Fruit fly (Drosophila melanogaster) whole organism, embryonic: ENCODE results near the gene CG42258.
A peak's percentile ranks its signal among the peaks of the same experiment; 100 is the strongest.

Source experiments
- Abd-B ChIP-seq: fragments of 200-800 bp; sonication (Bioruptor generic); optimal IDR thresholded peaks from 2 replicates; lab custom pipeline; 2018; ENCODE audit warnings: missing biosample characterization, mild to moderate bottlenecking, missing genetic modification characterization, moderate library complexity
- B-H1 ChIP-seq: fragments of 200-800 bp; sonication (Bioruptor generic); IDR thresholded peaks from 3 replicates; pipeline ENCODE4 v1.3.6; 2022; ENCODE audit warnings: missing biosample characterization, missing genetic modification characterization
- BtbVII ChIP-seq: fragments of 200-800 bp; sonication (Bioruptor generic); optimal IDR thresholded peaks from 3 replicates; lab custom pipeline; 2017; ENCODE audit warnings: missing biosample characterization, mild to moderate bottlenecking, missing genetic modification characterization
- CG10147 ChIP-seq: fragments of 200-800 bp; sonication (Bioruptor generic); optimal IDR thresholded peaks from 2 replicates; lab custom pipeline; 2019; ENCODE audit warnings: missing biosample characterization, mild to moderate bottlenecking, missing genetic modification characterization, moderate library complexity
- CG1024 ChIP-seq: fragments of 200-800 bp; sonication (Bioruptor generic); IDR thresholded peaks from 2 replicates; pipeline ENCODE4 v1.3.6; 2022; ENCODE audit warnings: missing biosample characterization, missing genetic modification characterization
- CG10654 ChIP-seq: fragments of 200-800 bp; sonication (Bioruptor generic); optimal IDR thresholded peaks from 2 replicates; lab custom pipeline; 2016; ENCODE audit warnings: missing biosample characterization, missing genetic modification characterization
- CG11247 ChIP-seq: fragments of 200-800 bp; sonication (Bioruptor generic); IDR thresholded peaks from 2 replicates; pipeline ENCODE4 v1.3.6; 2022; ENCODE audit warnings: missing biosample characterization, missing genetic modification characterization
- CG11456 ChIP-seq: fragments of 200-800 bp; sonication (Bioruptor generic); IDR thresholded peaks from 3 replicates; pipeline ENCODE4 v1.3.6; 2022; ENCODE audit warnings: missing biosample characterization, missing genetic modification characterization
- CG11504 ChIP-seq: fragments of 200-800 bp; sonication (Bioruptor generic); optimal IDR thresholded peaks from 3 replicates; lab custom pipeline; 2019; ENCODE audit warnings: missing biosample characterization, mild to moderate bottlenecking, missing genetic modification characterization, moderate library complexity
- CG11695 ChIP-seq: fragments of 200-800 bp; sonication (Bioruptor generic); IDR thresholded peaks from 3 replicates; pipeline ENCODE4 v1.3.6; 2022; ENCODE audit warnings: missing biosample characterization, missing genetic modification characterization
- CG11696 ChIP-seq: fragments of 200-800 bp; sonication (Bioruptor generic); IDR thresholded peaks from 2 replicates; pipeline ENCODE4 v1.3.6; 2022; ENCODE audit warnings: missing biosample characterization, missing genetic modification characterization
- CG17186 ChIP-seq: fragments of 200-800 bp; sonication (Bioruptor generic); optimal IDR thresholded peaks from 3 replicates; lab custom pipeline; 2017; ENCODE audit warnings: missing biosample characterization, missing genetic modification reagents, missing genetic modification characterization
- CG17912 ChIP-seq: fragments of 200-800 bp; sonication (Bioruptor generic); optimal IDR thresholded peaks from 2 replicates; lab custom pipeline; 2018; ENCODE audit warnings: missing biosample characterization, mild to moderate bottlenecking, missing genetic modification characterization
- CG3065 ChIP-seq: fragments of 200-800 bp; sonication (Bioruptor generic); optimal IDR thresholded peaks from 2 replicates; lab custom pipeline; 2016; ENCODE audit warnings: missing biosample characterization, missing genetic modification characterization
- CG31441 ChIP-seq: fragments of 200-800 bp; sonication (Bioruptor generic); IDR thresholded peaks from 2 replicates; pipeline ENCODE4 v1.3.6; 2022; ENCODE audit warnings: missing biosample characterization, missing genetic modification characterization
- CG32772 ChIP-seq: fragments of 200-800 bp; sonication (Bioruptor generic); IDR thresholded peaks from 2 replicates; pipeline ENCODE4 v1.3.6; 2022; ENCODE audit warnings: missing biosample characterization, missing genetic modification characterization
- CG34224 ChIP-seq: fragments of 200-800 bp; sonication (Bioruptor generic); IDR thresholded peaks from 3 replicates; pipeline ENCODE4 v1.3.6; 2022; ENCODE audit warnings: missing biosample characterization, missing genetic modification characterization; ENCODE audit not compliant: partially characterized antibody
- CG4282 ChIP-seq: fragments of 200-800 bp; sonication (Bioruptor generic); optimal IDR thresholded peaks from 2 replicates; lab custom pipeline; 2016; ENCODE audit warnings: missing biosample characterization, missing genetic modification characterization
- CG4360 ChIP-seq: fragments of 200-800 bp; sonication (Bioruptor generic); IDR thresholded peaks from 2 replicates; pipeline ENCODE4 v1.3.6; 2022; ENCODE audit warnings: missing biosample characterization, missing genetic modification characterization
- CG6654 ChIP-seq: fragments of 200-800 bp; sonication (Bioruptor generic); optimal IDR thresholded peaks from 2 replicates; lab custom pipeline; 2017; ENCODE audit warnings: missing biosample characterization, mild to moderate bottlenecking, missing genetic modification characterization
- CG9609 ChIP-seq: fragments of 200-800 bp; sonication (Bioruptor generic); optimal IDR thresholded peaks from 3 replicates; lab custom pipeline; 2016; ENCODE audit warnings: missing biosample characterization, missing genetic modification characterization
- Dfd ChIP-seq, 2 experiments: fragments of >200 bp; optimal IDR thresholded peaks; 2 replicates each; lab custom pipeline; 2017; ENCODE audit warnings: missing biosample characterization in 2 of 2, missing genetic modification characterization in 2 of 2
- Dip2 ChIP-seq: fragments of 200-800 bp; sonication (Bioruptor generic); IDR thresholded peaks from 2 replicates; pipeline ENCODE4 v1.3.6; 2022; ENCODE audit warnings: missing biosample characterization, missing genetic modification characterization
- Fer3 ChIP-seq: fragments of 200-800 bp; sonication (Bioruptor generic); optimal IDR thresholded peaks from 2 replicates; lab custom pipeline; 2018; ENCODE audit warnings: missing biosample characterization, mild to moderate bottlenecking, missing genetic modification characterization, moderate library complexity
- GATAe ChIP-seq: fragments of 200-800 bp; sonication (Bioruptor generic); conservative IDR thresholded peaks from 2 replicates; pipeline ENCODE4 v1.3.6; 2022; ENCODE audit warnings: missing biosample characterization, missing genetic modification characterization
- Gsc ChIP-seq: fragments of 200-800 bp; sonication (Bioruptor generic); IDR thresholded peaks from 2 replicates; pipeline ENCODE4 v1.3.6; 2022; ENCODE audit warnings: missing biosample characterization, missing genetic modification characterization
- Hmr ChIP-seq: fragments of 200-800 bp; sonication (Bioruptor generic); optimal IDR thresholded peaks from 3 replicates; lab custom pipeline; 2017; ENCODE audit warnings: mild to moderate bottlenecking, missing biosample characterization, missing genetic modification reagents, missing genetic modification characterization
- MTF-1 ChIP-seq: fragments of 200-800 bp; sonication (Bioruptor generic); optimal IDR thresholded peaks from 2 replicates; lab custom pipeline; 2018; ENCODE audit warnings: missing biosample characterization, mild to moderate bottlenecking, missing genetic modification characterization, borderline replicate concordance
- Nf-YB ChIP-seq: fragments of 200-800 bp; sonication (Bioruptor generic); optimal IDR thresholded peaks from 3 replicates; lab custom pipeline; 2019; ENCODE audit warnings: missing biosample characterization, mild to moderate bottlenecking, missing genetic modification characterization, moderate library complexity
- Taf1 ChIP-seq: fragments of 200-800 bp; sonication (Bioruptor generic); IDR thresholded peaks from 2 replicates; pipeline ENCODE4 v1.3.6; 2022; ENCODE audit warnings: missing biosample characterization, missing genetic modification characterization
- Vsx1 ChIP-seq: fragments of 200-800 bp; sonication (Bioruptor generic); optimal IDR thresholded peaks from 2 replicates; lab custom pipeline; 2017; ENCODE audit warnings: missing biosample characterization, mild to moderate bottlenecking, missing genetic modification characterization, missing genetic modification reagents
- bowl ChIP-seq: fragments of 200-800 bp; sonication (Bioruptor generic); IDR thresholded peaks from 2 replicates; pipeline ENCODE4 v1.3.6; 2022; ENCODE audit warnings: missing biosample characterization, missing genetic modification characterization
- bsh ChIP-seq, 2 experiments: fragments of 200-800 bp; sonication (Bioruptor generic); optimal IDR thresholded peaks; 2 replicates each; lab custom pipeline; 2017 to 2018; ENCODE audit warnings: mild to moderate bottlenecking in 2 of 2, missing biosample characterization in 2 of 2, missing genetic modification characterization in 2 of 2, moderate library complexity in 1 of 2
- cad ChIP-seq: fragments of >200 bp; optimal IDR thresholded peaks from 2 replicates; lab custom pipeline; 2017; ENCODE audit warnings: missing biosample characterization, missing genetic modification characterization
- chm ChIP-seq: fragments of 200-800 bp; sonication (Bioruptor generic); IDR thresholded peaks from 2 replicates; pipeline ENCODE4 v1.3.6; 2022; ENCODE audit warnings: missing biosample characterization, missing genetic modification characterization
- dan ChIP-seq: fragments of 200-800 bp; sonication (Bioruptor generic); IDR thresholded peaks from 2 replicates; pipeline ENCODE4 v1.3.6; 2022; ENCODE audit warnings: missing biosample characterization, missing genetic modification characterization
- ewg ChIP-seq: fragments of 200-800 bp; sonication (Bioruptor generic); optimal IDR thresholded peaks from 3 replicates; lab custom pipeline; 2017; ENCODE audit warnings: mild to moderate bottlenecking, missing biosample characterization, missing genetic modification reagents, missing genetic modification characterization
- gcm ChIP-seq: fragments of 200-800 bp; sonication (Bioruptor generic); optimal IDR thresholded peaks from 2 replicates; lab custom pipeline; 2019; ENCODE audit warnings: missing biosample characterization, mild to moderate bottlenecking, missing genetic modification characterization, moderate library complexity
- gcm2 ChIP-seq: fragments of 200-800 bp; sonication (Bioruptor generic); optimal IDR thresholded peaks from 2 replicates; lab custom pipeline; 2016; ENCODE audit warnings: missing biosample characterization, missing genetic modification characterization
- grn ChIP-seq: fragments of 200-800 bp; sonication (Bioruptor generic); optimal IDR thresholded peaks from 3 replicates; lab custom pipeline; 2017; ENCODE audit warnings: missing biosample characterization, missing genetic modification characterization
- h ChIP-seq: fragments of >200 bp; optimal IDR thresholded peaks from 2 replicates; lab custom pipeline; 2017
- her ChIP-seq: fragments of 200-800 bp; sonication (Bioruptor generic); optimal IDR thresholded peaks from 2 replicates; lab custom pipeline; 2016; ENCODE audit warnings: missing biosample characterization, missing genetic modification characterization
- lilli ChIP-seq: fragments of 200-800 bp; sonication (Bioruptor generic); optimal IDR thresholded peaks from 3 replicates; lab custom pipeline; 2016; ENCODE audit warnings: missing biosample characterization, missing genetic modification characterization
- nau ChIP-seq: fragments of 200-800 bp; sonication (Bioruptor generic); optimal IDR thresholded peaks from 3 replicates; lab custom pipeline; 2017; ENCODE audit warnings: missing biosample characterization, mild to moderate bottlenecking, missing genetic modification characterization, missing genetic modification reagents
- rib ChIP-seq: fragments of 200-800 bp; sonication (Bioruptor generic); IDR thresholded peaks from 2 replicates; pipeline ENCODE4 v1.3.6; 2022; ENCODE audit warnings: missing biosample characterization, missing genetic modification characterization
- sd ChIP-seq: fragments of 200-800 bp; sonication (Bioruptor generic); optimal IDR thresholded peaks from 3 replicates; lab custom pipeline; 2018; ENCODE audit warnings: missing biosample characterization, mild to moderate bottlenecking, missing genetic modification characterization, moderate library complexity
- so ChIP-seq: fragments of 200-800 bp; sonication (Bioruptor generic); IDR thresholded peaks from 3 replicates; pipeline ENCODE4 v1.3.6; 2022; ENCODE audit warnings: missing biosample characterization, missing genetic modification characterization
- tll ChIP-seq, 2 experiments: fragments of 200-800 bp in 1 of 2; fragments of >200 bp in 1 of 2; sonication (Bioruptor generic) in 1 of 2; optimal IDR thresholded peaks; 2 replicates each; lab custom pipeline; 2017 to 2019; ENCODE audit warnings: missing biosample characterization in 2 of 2, missing genetic modification characterization in 2 of 2, mild to moderate bottlenecking in 1 of 2, moderate library complexity in 1 of 2
- trh ChIP-seq: fragments of 200-800 bp; sonication (Bioruptor generic); optimal IDR thresholded peaks from 2 replicates; lab custom pipeline; 2016; ENCODE audit warnings: missing biosample characterization, missing genetic modification characterization
- tup ChIP-seq: fragments of 200-800 bp; sonication (Bioruptor generic); optimal IDR thresholded peaks from 2 replicates; lab custom pipeline; 2016; ENCODE audit warnings: missing biosample characterization, mild to moderate bottlenecking, missing genetic modification characterization, moderate library complexity
- usp ChIP-seq: fragments of >200 bp; optimal IDR thresholded peaks from 2 replicates; lab custom pipeline; 2017; ENCODE audit warnings: missing biosample characterization, missing genetic modification characterization

The CG42258 gene

DNA sequence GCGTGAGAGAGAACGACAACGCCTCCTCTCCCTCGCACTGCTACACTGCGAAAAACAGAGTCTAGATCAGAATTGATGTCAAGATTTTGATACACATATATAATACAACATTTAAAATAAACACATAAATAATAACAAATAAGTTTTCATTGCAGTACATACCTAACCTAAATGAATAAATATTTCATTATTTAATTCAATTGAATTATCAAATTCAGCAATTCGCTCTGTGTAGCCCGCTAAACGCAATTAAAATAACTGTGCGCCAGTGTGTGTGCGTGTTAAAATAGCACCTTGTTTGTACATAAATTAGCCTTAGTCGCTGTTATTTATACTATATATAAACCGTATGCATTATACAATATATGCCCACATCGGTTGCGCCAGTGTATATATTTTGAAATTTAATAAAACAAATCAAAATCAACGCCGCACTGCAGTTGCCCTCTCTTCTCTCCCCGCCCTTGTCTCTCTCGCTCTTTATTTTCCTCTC, 9.0 kb downstream of the CG42258 start (continued):
- peak; percentile 84 for TF ChIP-seq chm (GFP tag; lab: Robert Waterston, UW)
- no peak for TF ChIP-seq her (GFP tag; lab: Kevin White, UChicago)
- no peak for TF ChIP-seq CG4282 (GFP tag; lab: Kevin White, UChicago)
- peak; percentile 81 for TF ChIP-seq MTF-1
- TF ChIP-seq dan (GFP tag; lab: Robert Waterston, UW), result peak; percentile 32; the same call in 1 of the 2 replicates
- TF ChIP-seq gcm (GFP tag; lab: Kevin White, UChicago), result peak; percentile 90
- peak; percentile 77 for TF ChIP-seq tup
- TF ChIP-seq Vsx1 (GFP tag; lab: Kevin White, UChicago), result peak; percentile 87
- TF ChIP-seq nau (GFP tag; lab: Kevin White, UChicago), result peak; percentile 87
- TF ChIP-seq CG11456 (GFP tag; lab: Robert Waterston, UW), result peak; percentile 92
- TF ChIP-seq CG11696 (GFP tag; lab: Robert Waterston, UW), result peak; percentile 85
- TF ChIP-seq CG6654 (GFP tag; lab: Kevin White, UChicago), result peak; percentile 76
- TF ChIP-seq CG4360, result peak; percentile 72
- TF ChIP-seq CG10654, result peak; percentile 88
- TF ChIP-seq rib (GFP tag; lab: Robert Waterston, UW), result peak; percentile 92; the same call in 1 of the 2 replicates
- peak; percentile 94 for TF ChIP-seq BtbVII
- TF ChIP-seq Abd-B (GFP tag; lab: Kevin White, UChicago), result peak; percentile 94
- TF ChIP-seq CG31441 (GFP tag; lab: Robert Waterston, UW), result peak; percentile 94
- no peak for TF ChIP-seq CG34224 (GFP tag; lab: Robert Waterston, UW)
- TF ChIP-seq so (GFP tag; lab: Robert Waterston, UW), result peak; percentile 93
- peak; percentile 12 for TF ChIP-seq grn (GFP tag; lab: Kevin White, UChicago)
- no peak for TF ChIP-seq h (lab: Kevin White, UChicago)
- peak; percentile 96 for TF ChIP-seq Fer3 (tag; lab: Kevin White, UChicago)
- peak; percentile 94 for TF ChIP-seq CG32772
- TF ChIP-seq usp (GFP tag; lab: Kevin White, UChicago), result no peak
- peak; percentile 92 for TF ChIP-seq lilli (GFP tag; lab: Kevin White, UChicago)
- peak; percentile 79; the same call in 1 of the 2 replicates for TF ChIP-seq GATAe (GFP tag; lab: Robert Waterston, UW)
- peak; percentile 95 for TF ChIP-seq CG11695 (GFP tag; lab: Robert Waterston, UW)
- TF ChIP-seq CG11504 (tag; lab: Kevin White, UChicago), result peak; percentile 96
- TF ChIP-seq CG9609 (GFP tag; lab: Kevin White, UChicago), result peak; percentile 29
- TF ChIP-seq Taf1 (GFP tag; lab: Robert Waterston, UW), result peak; percentile 94
- TF ChIP-seq CG17912 (GFP tag; lab: Kevin White, UChicago), result peak; percentile 87
- no peak for TF ChIP-seq Dfd (GFP tag; optimal IDR thresholded peaks at IDR 0.05; lab: Kevin White, UChicago)
- TF ChIP-seq Dip2 (GFP tag; lab: Robert Waterston, UW), result peak; percentile 60
- no peak; the same call in 1 of the 2 replicates for TF ChIP-seq Gsc (GFP tag; lab: Robert Waterston, UW)
- TF ChIP-seq CG17186 (GFP tag; lab: Kevin White, UChicago), result peak; percentile 10
- TF ChIP-seq sd (tag; lab: Kevin White, UChicago), result peak; percentile 96
- TF ChIP-seq CG3065 (GFP tag; lab: Kevin White, UChicago), result peak; percentile 70
- peak; percentile 90 for TF ChIP-seq B-H1 (GFP tag; lab: Robert Waterston, UW)
- TF ChIP-seq bowl (GFP tag; lab: Robert Waterston, UW), result peak; percentile 88
- TF ChIP-seq trh, result peak; percentile 77
- TF ChIP-seq cad (GFP tag; lab: Kevin White, UChicago), result no peak
- peak in 1 of 2 experiments; percentile 24 for TF ChIP-seq tll (GFP tag; optimal IDR thresholded peaks at IDR 0.05; lab: Kevin White, UChicago)
- peak; percentile 75 to 93 for TF ChIP-seq bsh (GFP tag; optimal IDR thresholded peaks at IDR 0.05; lab: Kevin White, UChicago)
- TF ChIP-seq gcm2, result peak; percentile 75
- TF ChIP-seq CG10147 (GFP tag; lab: Kevin White, UChicago), result peak; percentile 95
- peak; percentile 84 for TF ChIP-seq CG1024 (GFP tag; lab: Robert Waterston, UW)
- TF ChIP-seq Hmr (GFP tag; lab: Kevin White, UChicago), result peak; percentile 96
- TF ChIP-seq Nf-YB (GFP tag; lab: Kevin White, UChicago), result peak; percentile 83
- TF ChIP-seq ewg, result peak; percentile 84
- peak; percentile 94 for TF ChIP-seq CG11247 (GFP tag; lab: Robert Waterston, UW)
